Fruit fly (Drosophila melanogaster): Measurements from ENCODE around the gene CG43400.

DNA sequence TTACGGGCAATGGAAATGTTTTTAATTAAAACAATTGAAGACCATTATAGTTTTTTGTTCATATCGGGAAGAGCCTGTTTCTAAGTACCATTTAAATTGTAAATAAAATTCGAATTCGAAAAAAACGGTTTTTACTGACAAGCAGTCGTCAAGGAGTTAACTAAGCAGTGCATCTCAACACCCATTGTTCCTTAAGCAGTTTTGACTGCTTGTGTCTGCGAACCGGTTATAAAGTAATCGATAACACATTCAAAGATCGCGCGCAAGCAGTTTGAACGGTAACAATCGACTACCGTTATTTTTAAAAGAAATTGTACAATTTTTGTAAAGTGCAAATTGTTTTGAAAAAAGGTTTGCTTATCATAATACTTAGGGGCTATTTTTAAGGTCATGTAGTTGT, 12.6 kb upstream of the CG43400 start:
- TF ChIP-seq psq (optimal IDR thresholded peaks at IDR 0.05) (no peak), Myc (optimal IDR thresholded peaks at IDR 0.05) (no peak), h (optimal IDR thresholded peaks at IDR 0.05) (no peak), insv (optimal IDR thresholded peaks at IDR 0.05) (no peak), ttk (optimal IDR thresholded peaks at IDR 0.05) (no peak), Sin3A (optimal IDR thresholded peaks at IDR 0.05) (no peak)
